Worm (Caenorhabditis elegans) whole organism, late embryonic: ENCODE results near the gene mrpl-18.
A peak's percentile ranks its signal among the peaks of the same experiment; 100 is the strongest.

Source experiments
- C08G9.2 ChIP-seq: sonication (generic microtip); optimal IDR thresholded peaks from 2 replicates; lab custom pipeline; 2016; ENCODE audit warnings: mild to moderate bottlenecking, missing genetic modification characterization, moderate library complexity, missing compliant biosample characterization
- C38D4.7 ChIP-seq: fragments of 200-800 bp; sonication (Bioruptor generic); optimal IDR thresholded peaks from 2 replicates; lab custom pipeline; 2018; ENCODE audit warnings: mild to moderate bottlenecking, missing genetic modification characterization, moderate library complexity, missing compliant biosample characterization
- K02D7.2 ChIP-seq: sonication (generic microtip); optimal IDR thresholded peaks from 2 replicates; lab custom pipeline; 2017; ENCODE audit warnings: mild to moderate bottlenecking, missing genetic modification characterization, missing compliant biosample characterization
- K09A11.1 ChIP-seq: sonication (generic microtip); optimal IDR thresholded peaks from 2 replicates; lab custom pipeline; 2017; ENCODE audit warnings: antibody characterized with exemption, mild to moderate bottlenecking, missing genetic modification characterization, missing compliant biosample characterization; ENCODE audit not compliant: insufficient read depth
- Y22D7AL.16 ChIP-seq: sonication (generic microtip); optimal IDR thresholded peaks from 2 replicates; lab custom pipeline; 2016; ENCODE audit warnings: missing genetic modification characterization, missing compliant biosample characterization
- ahr-1 ChIP-seq: sonication (generic microtip); optimal IDR thresholded peaks from 2 replicates; lab custom pipeline; 2016; ENCODE audit warnings: missing genetic modification characterization, missing compliant biosample characterization
- ama-1 ChIP-seq: fragments of 150-350 bp; optimal IDR thresholded peaks from 2 replicates; lab custom pipeline; 2014
- ceh-14 ChIP-seq: sonication (generic microtip); optimal IDR thresholded peaks from 2 replicates; lab custom pipeline; 2016; ENCODE audit warnings: missing genotype, missing genetic modification characterization, missing compliant biosample characterization
- ceh-19 ChIP-seq: fragments of 200-800 bp; sonication (Bioruptor generic); optimal IDR thresholded peaks from 2 replicates; lab custom pipeline; 2018; ENCODE audit warnings: mild to moderate bottlenecking, missing genetic modification characterization, missing compliant biosample characterization
- ceh-2 ChIP-seq: sonication (generic microtip); optimal IDR thresholded peaks from 2 replicates; lab custom pipeline; 2016; ENCODE audit warnings: missing genotype, missing genetic modification characterization, missing compliant biosample characterization
- ceh-22 ChIP-seq: sonication (generic microtip); optimal IDR thresholded peaks from 2 replicates; lab custom pipeline; 2017; ENCODE audit warnings: missing biosample characterization, missing genetic modification characterization
- ceh-24 ChIP-seq: sonication (generic microtip); optimal IDR thresholded peaks from 2 replicates; lab custom pipeline; 2016; ENCODE audit warnings: mild to moderate bottlenecking, missing genetic modification characterization, missing compliant biosample characterization
- ceh-30 ChIP-seq: fragments of 150-350 bp; optimal IDR thresholded peaks from 2 replicates; lab custom pipeline; 2014; ENCODE audit warnings: missing biosample characterization, missing genetic modification characterization
- ceh-34 ChIP-seq: sonication (generic microtip); optimal IDR thresholded peaks from 2 replicates; lab custom pipeline; 2016; ENCODE audit warnings: mild to moderate bottlenecking, missing genetic modification characterization, missing compliant biosample characterization
- ceh-45 ChIP-seq: fragments of 200-800 bp; sonication (Bioruptor generic); IDR thresholded peaks from 2 replicates; pipeline ENCODE4 v1.3.6; 2022; ENCODE audit warnings: missing genetic modification reagents, missing genetic modification characterization, missing compliant biosample characterization
- ceh-6 ChIP-seq: fragments of 200-800 bp; sonication (Bioruptor generic); optimal IDR thresholded peaks from 2 replicates; lab custom pipeline; 2018; ENCODE audit warnings: mild to moderate bottlenecking, missing genetic modification characterization, missing compliant biosample characterization
- che-1 ChIP-seq: sonication (generic microtip); optimal IDR thresholded peaks from 2 replicates; lab custom pipeline; 2016; ENCODE audit warnings: mild to moderate bottlenecking, missing genetic modification characterization, missing compliant biosample characterization
- dmd-4 ChIP-seq: sonication (generic microtip); optimal IDR thresholded peaks from 2 replicates; lab custom pipeline; 2016; ENCODE audit warnings: borderline replicate concordance, missing genetic modification characterization, missing compliant biosample characterization
- dve-1 ChIP-seq: sonication (generic microtip); optimal IDR thresholded peaks from 2 replicates; lab custom pipeline; 2017; ENCODE audit warnings: antibody characterized with exemption, mild to moderate bottlenecking, missing genetic modification characterization, missing compliant biosample characterization
- elt-4 ChIP-seq: sonication (generic microtip); optimal IDR thresholded peaks from 2 replicates; lab custom pipeline; 2016; ENCODE audit warnings: missing genetic modification characterization, missing compliant biosample characterization
- ets-4 ChIP-seq: sonication (generic microtip); optimal IDR thresholded peaks from 2 replicates; lab custom pipeline; 2016; ENCODE audit warnings: missing genetic modification characterization, missing compliant biosample characterization
- eyg-1 ChIP-seq: sonication (generic microtip); optimal IDR thresholded peaks from 2 replicates; lab custom pipeline; 2016; ENCODE audit warnings: missing genotype, missing genetic modification characterization, missing compliant biosample characterization
- fkh-10 ChIP-seq: fragments of 150-350 bp; optimal IDR thresholded peaks from 2 replicates; lab custom pipeline; 2014; ENCODE audit warnings: missing biosample characterization, missing genetic modification reagents, missing genetic modification characterization
- gmeb-2 ChIP-seq: sonication (generic microtip); optimal IDR thresholded peaks from 2 replicates; lab custom pipeline; 2016; ENCODE audit warnings: missing genetic modification characterization, inconsistent platforms, missing compliant biosample characterization
- hlh-13 ChIP-seq: fragments of 200-800 bp; sonication (Bioruptor generic); optimal IDR thresholded peaks from 2 replicates; lab custom pipeline; 2018; ENCODE audit warnings: mild to moderate bottlenecking, missing genetic modification characterization, missing compliant biosample characterization
- hlh-15 ChIP-seq: sonication (generic microtip); optimal IDR thresholded peaks from 2 replicates; lab custom pipeline; 2016; ENCODE audit warnings: missing genetic modification characterization, missing compliant biosample characterization
- hlh-30 ChIP-seq: sonication (generic microtip); optimal IDR thresholded peaks from 2 replicates; lab custom pipeline; 2017; ENCODE audit warnings: antibody characterized with exemption, missing genetic modification characterization, missing compliant biosample characterization; ENCODE audit not compliant: insufficient read depth
- hlh-8 ChIP-seq: sonication (generic microtip); optimal IDR thresholded peaks from 2 replicates; lab custom pipeline; 2016; ENCODE audit warnings: missing genotype, missing genetic modification characterization, missing compliant biosample characterization
- lim-6 ChIP-seq: sonication (generic microtip); optimal IDR thresholded peaks from 2 replicates; lab custom pipeline; 2016; ENCODE audit warnings: missing genetic modification characterization, missing compliant biosample characterization
- lin-11 ChIP-seq: fragments of 200-800 bp; sonication (Bioruptor generic); optimal IDR thresholded peaks from 2 replicates; lab custom pipeline; 2018; ENCODE audit warnings: mild to moderate bottlenecking, missing genetic modification characterization, missing compliant biosample characterization
- madf-2 ChIP-seq: sonication (generic microtip); optimal IDR thresholded peaks from 2 replicates; lab custom pipeline; 2017; ENCODE audit warnings: missing genetic modification characterization, missing compliant biosample characterization
- mec-3 ChIP-seq: sonication (generic microtip); optimal IDR thresholded peaks from 2 replicates; lab custom pipeline; 2016; ENCODE audit warnings: borderline replicate concordance, missing genetic modification characterization, missing compliant biosample characterization
- nfya-1 ChIP-seq: sonication (generic microtip); optimal IDR thresholded peaks from 2 replicates; lab custom pipeline; 2017; ENCODE audit warnings: missing genetic modification characterization, mild to moderate bottlenecking, missing compliant biosample characterization, antibody characterized with exemption, moderate library complexity
- nhr-11 ChIP-seq: fragments of 150-350 bp; optimal IDR thresholded peaks from 2 replicates; lab custom pipeline; 2014; ENCODE audit warnings: missing biosample characterization, missing genetic modification characterization
- nhr-232 ChIP-seq: sonication (generic microtip); optimal IDR thresholded peaks from 2 replicates; lab custom pipeline; 2016; ENCODE audit warnings: missing genetic modification characterization, missing compliant biosample characterization
- npax-4 ChIP-seq: sonication (generic microtip); optimal IDR thresholded peaks from 2 replicates; lab custom pipeline; 2016; ENCODE audit warnings: missing genetic modification characterization, missing compliant biosample characterization
- odd-2 ChIP-seq: sonication (generic microtip); optimal IDR thresholded peaks from 2 replicates; lab custom pipeline; 2017; ENCODE audit warnings: antibody characterized with exemption, mild to moderate bottlenecking, missing genetic modification characterization, missing compliant biosample characterization
- pag-3 ChIP-seq: sonication (generic microtip); optimal IDR thresholded peaks from 2 replicates; lab custom pipeline; 2016; ENCODE audit warnings: missing compliant biosample characterization, missing genetic modification characterization, borderline replicate concordance
- pha-2 ChIP-seq: sonication (generic microtip); optimal IDR thresholded peaks from 2 replicates; lab custom pipeline; 2017; ENCODE audit warnings: mild to moderate bottlenecking, missing genetic modification characterization, missing compliant biosample characterization
- ref-2 ChIP-seq: sonication (generic microtip); optimal IDR thresholded peaks from 2 replicates; lab custom pipeline; 2016; ENCODE audit warnings: missing genetic modification characterization, missing compliant biosample characterization
- rnt-1 ChIP-seq: sonication (generic microtip); optimal IDR thresholded peaks from 2 replicates; lab custom pipeline; 2016; ENCODE audit warnings: missing genetic modification characterization, missing compliant biosample characterization
- sdc-2 ChIP-seq: sonication (generic microtip); optimal IDR thresholded peaks from 2 replicates; lab custom pipeline; 2016; ENCODE audit warnings: missing genotype, missing genetic modification characterization, missing compliant biosample characterization
- sox-2 ChIP-seq: fragments of 200-800 bp; sonication (Bioruptor generic); IDR thresholded peaks from 2 replicates; pipeline ENCODE4 v1.3.6; 2022; ENCODE audit warnings: missing genetic modification reagents, missing genetic modification characterization, missing compliant biosample characterization
- sox-4 ChIP-seq: sonication (generic microtip); optimal IDR thresholded peaks from 2 replicates; lab custom pipeline; 2017; ENCODE audit warnings: mild to moderate bottlenecking, missing genetic modification characterization, inconsistent platforms, missing compliant biosample characterization
- ttx-3 ChIP-seq: sonication (generic microtip); optimal IDR thresholded peaks from 2 replicates; lab custom pipeline; 2016; ENCODE audit warnings: missing genetic modification reagents, missing genetic modification characterization, missing compliant biosample characterization
- unc-55 ChIP-seq: sonication (generic microtip); optimal IDR thresholded peaks from 2 replicates; lab custom pipeline; 2017; ENCODE audit warnings: missing biosample characterization, missing genetic modification reagents, missing genetic modification characterization
- unc-86 ChIP-seq: sonication (generic microtip); optimal IDR thresholded peaks from 2 replicates; lab custom pipeline; 2016; ENCODE audit warnings: missing genetic modification characterization, missing compliant biosample characterization

Gene mrpl-18

DNA sequence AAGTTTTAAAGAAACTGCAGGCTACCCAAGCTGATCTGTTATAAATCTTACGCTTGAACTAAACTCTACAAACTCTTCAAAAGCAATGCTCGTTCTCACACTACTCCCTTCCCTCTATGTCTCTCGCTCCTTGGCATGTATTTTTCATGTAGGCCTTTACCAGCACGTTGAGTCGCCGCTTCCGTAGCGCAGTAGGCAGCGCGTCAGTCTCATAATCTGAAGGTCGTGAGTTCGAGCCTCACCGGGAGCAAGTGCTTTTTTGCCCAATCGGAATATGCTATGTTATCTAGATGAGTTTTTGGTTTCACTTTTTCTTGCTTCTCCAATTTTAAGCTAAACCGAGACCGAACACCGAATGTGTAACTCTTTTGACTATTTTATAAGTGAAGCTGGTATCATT is 38.3 kb upstream of the mrpl-18 start (continued):
- TF ChIP-seq eyg-1 (tag; lab: Kevin White, UChicago) (peak; percentile 29), pha-2 (peak; percentile 62), che-1 (tag; lab: Kevin White, UChicago) (peak; percentile 75), ceh-19 (GFP tag; lab: Kevin White, UChicago) (peak; percentile 71), lim-6 (no peak), C08G9.2 (peak; percentile 72), madf-2 (tag; lab: Kevin White, UChicago) (peak; percentile 65), ttx-3 (tag; lab: Kevin White, UChicago) (peak; percentile 58), nhr-232 (peak; percentile 63), rnt-1 (tag; lab: Kevin White, UChicago) (no peak), dmd-4 (peak; percentile 40), hlh-8 (tag; lab: Kevin White, UChicago) (peak; percentile 17), odd-2 (peak; percentile 40), hlh-13 (GFP tag; lab: Kevin White, UChicago) (peak; percentile 69), fkh-10 (GFP tag; lab: Kevin White, UChicago) (peak; percentile 44), nhr-11 (tag; lab: Kevin White, UChicago) (no peak), sox-2 (peak; percentile 67), ceh-22 (no peak), ceh-30 (peak; percentile 20), ama-1 (lab: Kevin White, UChicago) (no peak), pag-3 (tag; lab: Kevin White, UChicago) (no peak), hlh-15 (tag; lab: Kevin White, UChicago) (peak; percentile 1), ahr-1 (tag; lab: Kevin White, UChicago) (peak; percentile 37), elt-4 (tag; lab: Kevin White, UChicago) (no peak), ceh-24 (tag; lab: Kevin White, UChicago) (peak; percentile 35), K02D7.2 (tag; lab: Kevin White, UChicago) (peak; percentile 49), ref-2 (tag; lab: Kevin White, UChicago) (peak; percentile 41), lin-11 (tag; lab: Kevin White, UChicago) (peak; percentile 71), sox-4 (tag; lab: Kevin White, UChicago) (peak; percentile 67), C38D4.7 (GFP tag; lab: Kevin White, UChicago) (peak; percentile 76)

DNA sequence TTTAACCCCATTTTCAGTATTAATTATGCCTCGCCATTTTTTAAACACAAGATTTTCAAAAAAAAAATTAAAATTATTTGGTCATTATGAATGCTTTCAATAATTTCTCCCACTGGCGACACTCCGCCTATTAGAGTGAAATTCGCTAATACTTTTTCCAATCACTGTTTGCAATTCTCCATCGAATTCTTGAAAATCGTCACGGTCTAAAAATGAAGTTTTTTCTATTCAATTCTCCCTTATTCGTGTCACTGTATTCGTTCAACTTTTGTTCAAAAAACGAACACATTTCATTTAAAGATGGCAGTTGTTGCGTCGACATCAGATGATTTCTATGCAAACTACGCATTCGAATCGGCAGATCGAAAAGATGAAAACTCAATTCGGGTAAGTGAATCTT is 36.3 kb upstream of the mrpl-18 start, which contains the start of gene C14B9.3:
Gene C14B9.3 (plus strand): TSS at position 301 of the 400 bp plus-strand sequence.
- TF ChIP-seq ceh-34 (no peak), hlh-30 (no peak), C38D4.7 (GFP tag; lab: Kevin White, UChicago) (no peak), npax-4 (no peak), ceh-14 (tag; lab: Kevin White, UChicago) (no peak), elt-4 (tag; lab: Kevin White, UChicago) (no peak), ref-2 (tag; lab: Kevin White, UChicago) (no peak), ahr-1 (tag; lab: Kevin White, UChicago) (no peak), ceh-19 (GFP tag; lab: Kevin White, UChicago) (no peak)

DNA sequence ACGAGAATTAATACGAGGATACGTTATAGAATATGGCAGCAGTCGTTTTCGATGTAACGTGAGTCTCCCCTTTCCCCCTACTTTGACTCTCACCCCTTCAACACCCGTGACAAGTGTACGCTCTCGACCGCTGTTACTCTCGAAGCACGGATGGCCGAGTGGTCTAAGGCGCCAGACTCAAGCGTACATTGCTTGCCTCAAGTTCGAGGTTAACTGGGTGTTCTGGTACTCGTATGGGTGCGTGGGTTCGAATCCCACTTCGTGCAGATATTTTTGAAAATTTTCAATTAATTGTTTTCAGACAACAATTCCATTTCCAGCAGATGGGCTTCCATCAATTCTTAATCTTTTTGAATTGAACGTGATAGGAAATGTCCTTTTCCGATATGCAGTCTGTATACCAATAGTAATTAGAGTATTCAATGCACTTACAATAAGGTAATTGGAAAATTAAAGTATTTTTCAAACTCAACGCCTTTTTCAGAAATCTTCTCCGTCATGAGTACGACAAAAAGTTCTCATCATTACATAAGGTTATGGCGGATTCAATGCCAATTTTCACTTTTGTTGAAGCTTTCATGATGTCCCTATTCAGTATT is 35.3 kb upstream of the mrpl-18 start:
- TF ChIP-seq ceh-19 (GFP tag; lab: Kevin White, UChicago), result peak; percentile 78
- peak; percentile 63 for TF ChIP-seq rnt-1 (tag; lab: Kevin White, UChicago)
- peak; percentile 76 for TF ChIP-seq gmeb-2
- TF ChIP-seq ceh-24 (tag; lab: Kevin White, UChicago), result peak; percentile 17
- no peak for TF ChIP-seq unc-55 (GFP tag; lab: Kevin White, UChicago)
- TF ChIP-seq ets-4, result no peak
- TF ChIP-seq nfya-1 (tag; lab: Kevin White, UChicago), result peak; percentile 62
- TF ChIP-seq sox-4 (tag; lab: Kevin White, UChicago), result peak; percentile 57
- peak; percentile 81 for TF ChIP-seq ceh-6 (GFP tag; lab: Kevin White, UChicago)
- no peak for TF ChIP-seq mec-3 (tag; lab: Kevin White, UChicago)
- TF ChIP-seq hlh-15 (tag; lab: Kevin White, UChicago), result peak; percentile 58
- peak; percentile 71 for TF ChIP-seq sox-2
- peak; percentile 30 for TF ChIP-seq Y22D7AL.16
- TF ChIP-seq C38D4.7 (GFP tag; lab: Kevin White, UChicago), result peak; percentile 72
- TF ChIP-seq K02D7.2 (tag; lab: Kevin White, UChicago), result peak; percentile 28
- peak; percentile 29 for TF ChIP-seq npax-4
- TF ChIP-seq sdc-2 (tag; lab: Kevin White, UChicago), result peak; percentile 71
- TF ChIP-seq odd-2, result peak; percentile 54
- peak; percentile 60 for TF ChIP-seq hlh-8 (tag; lab: Kevin White, UChicago)
- TF ChIP-seq unc-86 (tag; lab: Kevin White, UChicago), result peak; percentile 33
- peak; percentile 41 for TF ChIP-seq dve-1 (tag; lab: Kevin White, UChicago)
- peak; percentile 73 for TF ChIP-seq ceh-2 (tag; lab: Kevin White, UChicago)
- TF ChIP-seq ahr-1 (tag; lab: Kevin White, UChicago), result peak; percentile 44
- peak; percentile 43 for TF ChIP-seq K09A11.1 (tag; lab: Kevin White, UChicago)
- TF ChIP-seq ceh-45 (GFP tag; lab: Robert Waterston, UW), result peak; percentile 53; the same call in 1 of the 2 replicates
